Worm (Caenorhabditis elegans): ENCODE data around the gene B0334.10.

B0334.10 gene

DNA sequence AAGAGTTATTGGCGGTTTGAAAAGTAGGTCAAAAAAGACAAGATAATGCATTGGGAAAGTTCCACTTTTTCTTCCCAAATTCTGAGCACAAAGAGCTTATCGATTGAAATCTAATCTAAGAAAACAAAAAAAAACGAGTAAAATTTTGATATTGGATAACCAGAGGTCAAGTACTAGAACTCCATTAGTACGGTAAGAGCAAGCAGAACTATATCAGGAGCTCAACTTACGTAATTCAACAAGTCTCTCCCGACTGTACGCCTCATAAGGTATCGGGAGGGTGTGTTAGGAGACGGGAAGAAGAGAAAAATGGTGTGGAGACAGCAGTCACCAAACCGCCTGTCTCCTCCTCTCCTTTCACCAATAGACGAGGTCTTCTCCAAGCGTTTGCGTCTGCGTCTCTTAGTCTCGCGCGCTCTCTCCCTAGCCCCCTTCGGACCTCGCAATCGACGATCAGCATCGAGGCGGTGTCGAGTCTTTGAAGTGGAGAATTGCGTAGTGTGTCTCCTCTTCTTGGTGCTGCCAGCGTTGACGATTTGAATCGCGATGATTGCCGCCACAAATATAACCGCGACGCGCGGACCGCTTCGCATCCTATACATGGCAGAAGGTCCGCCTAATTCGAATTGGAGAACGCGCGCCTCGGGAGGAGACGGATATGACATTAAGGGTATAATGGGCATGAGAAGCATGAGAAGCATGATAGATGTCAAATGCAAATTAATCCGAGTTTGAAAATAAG, 48.9 kb downstream of the B0334.10 start, which contains the start of gene F54D5.5:
TSS of gene F54D5.5 (minus strand) at position 51 of the 742 bp plus-strand sequence.
- no peak for TF ChIP-seq him-1 (tag; optimal IDR thresholded peaks at IDR 0.05)
- TF ChIP-seq dao-5 (tag; optimal IDR thresholded peaks at IDR 0.05) = no peak
- TF ChIP-seq W03F9.2 (tag; optimal IDR thresholded peaks at IDR 0.05) = no peak

DNA sequence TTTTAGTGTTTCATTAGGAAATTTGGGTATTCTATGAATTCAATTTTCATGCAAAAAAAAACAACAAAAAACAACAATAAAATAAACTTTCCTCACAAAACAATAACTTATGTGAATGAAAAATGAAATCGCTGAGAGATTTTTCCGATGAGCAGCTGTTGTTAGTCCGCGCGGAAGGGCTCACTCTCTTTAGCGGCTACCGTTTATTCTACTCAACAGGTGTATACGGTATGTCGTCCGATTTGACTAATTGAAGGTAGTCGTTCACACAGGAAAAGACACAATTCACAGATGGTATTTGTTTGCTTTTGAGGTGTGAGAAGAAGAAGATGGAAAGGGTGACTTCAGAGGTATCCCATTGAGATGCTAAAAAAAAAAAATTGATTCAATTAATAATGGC, 50.4 kb downstream of the B0334.10 start:
- no peak for TF ChIP-seq W03F9.2 (tag; optimal IDR thresholded peaks at IDR 0.05)
- TF ChIP-seq him-1 (tag; optimal IDR thresholded peaks at IDR 0.05) = no peak
- no peak for TF ChIP-seq dao-5 (tag; optimal IDR thresholded peaks at IDR 0.05)
